Worm (Caenorhabditis elegans) whole organism, L1 larva: ENCODE data around the gene ric-3.

Experiments used
- C04F5.9 ChIP-seq: sonication (generic microtip); optimal IDR thresholded peaks from 2 replicates; lab custom pipeline; 2016; ENCODE audit warnings: missing genetic modification characterization, missing compliant biosample characterization
- aha-1 ChIP-seq: fragments of 150-350 bp; optimal IDR thresholded peaks from 2 replicates; lab custom pipeline; 2014; ENCODE audit warnings: missing biosample characterization, missing genetic modification characterization
- alr-1 ChIP-seq: fragments of 200-800 bp; sonication (Bioruptor generic); optimal IDR thresholded peaks from 2 replicates; lab custom pipeline; 2018; ENCODE audit warnings: borderline replicate concordance, mild to moderate bottlenecking, missing genetic modification characterization, missing compliant biosample characterization
- ceh-63 ChIP-seq: fragments of 200-800 bp; sonication (Bioruptor generic); optimal IDR thresholded peaks from 2 replicates; lab custom pipeline; 2018; ENCODE audit warnings: mild to moderate bottlenecking, missing genetic modification characterization, missing compliant biosample characterization
- ceh-8 ChIP-seq: fragments of 200-800 bp; sonication (Bioruptor generic); optimal IDR thresholded peaks from 2 replicates; lab custom pipeline; 2018; ENCODE audit warnings: mild to moderate bottlenecking, missing genetic modification characterization, moderate library complexity, missing compliant biosample characterization
- ceh-82 ChIP-seq, 3 experiments: fragments of 150-350 bp in 1 of 3; sonication (generic microtip) in 2 of 3; optimal IDR thresholded peaks; 2 replicates each; lab custom pipeline; 2014 to 2017; ENCODE audit warnings: missing biosample characterization in 3 of 3, missing genetic modification characterization in 3 of 3
- ceh-90 ChIP-seq: sonication (generic microtip); optimal IDR thresholded peaks from 2 replicates; lab custom pipeline; 2016; ENCODE audit warnings: missing genetic modification characterization, missing compliant biosample characterization
- dpl-1 ChIP-seq, 3 experiments: fragments of 150-350 bp in 2 of 3; sonication (generic microtip) in 1 of 3; optimal IDR thresholded peaks; 2 replicates each; lab custom pipeline; 2014 to 2017; ENCODE audit warnings: missing biosample characterization in 3 of 3, missing genetic modification characterization in 3 of 3, missing genetic modification reagents in 3 of 3
- efl-1 ChIP-seq, 4 experiments: fragments of 150-350 bp; optimal IDR thresholded peaks in 3 of 4; peaks in 1 of 4; 1 replicate in 1 of 4; 2 replicates in 3 of 4; lab custom pipeline; 2014; ENCODE audit warnings: missing biosample characterization in 2 of 4, missing genetic modification characterization in 2 of 4, missing genetic modification reagents in 2 of 4
- efl-3 ChIP-seq: fragments of 200-800 bp; sonication (Bioruptor generic); optimal IDR thresholded peaks from 2 replicates; lab custom pipeline; 2018; ENCODE audit warnings: mild to moderate bottlenecking, missing genetic modification characterization, missing compliant biosample characterization
- elt-3 ChIP-seq, 6 experiments: fragments of 150-350 bp in 1 of 6; sonication (generic microtip); optimal IDR thresholded peaks; 2 replicates each; lab custom pipeline; 2017 to 2018; ENCODE audit warnings: missing biosample characterization in 6 of 6, missing genetic modification characterization in 6 of 6, inconsistent platforms in 1 of 6
- fkh-10 ChIP-seq: sonication (generic microtip); optimal IDR thresholded peaks from 2 replicates; lab custom pipeline; 2017; ENCODE audit warnings: missing biosample characterization, missing genetic modification reagents, missing genetic modification characterization
- fkh-4 ChIP-seq: sonication (generic microtip); optimal IDR thresholded peaks from 2 replicates; lab custom pipeline; 2016; ENCODE audit warnings: missing compliant biosample characterization, missing genetic modification characterization, borderline replicate concordance
- fos-1 ChIP-seq: fragments of 150-350 bp; optimal IDR thresholded peaks from 2 replicates; lab custom pipeline; 2014; ENCODE audit warnings: missing biosample characterization, missing genetic modification characterization
- grh-1 ChIP-seq: fragments of 200-800 bp; sonication (Bioruptor generic); IDR thresholded peaks from 2 replicates; pipeline ENCODE4 v1.3.6; 2022; ENCODE audit warnings: missing genetic modification reagents, missing genetic modification characterization, missing compliant biosample characterization
- hlh-17 ChIP-seq: fragments of 200-800 bp; sonication (Bioruptor generic); optimal IDR thresholded peaks from 2 replicates; lab custom pipeline; 2018; ENCODE audit warnings: missing genetic modification characterization, mild to moderate bottlenecking, missing compliant biosample characterization, moderate library complexity, borderline replicate concordance
- lin-39 ChIP-seq: fragments of 150-350 bp; optimal IDR thresholded peaks from 2 replicates; lab custom pipeline; 2014; ENCODE audit warnings: missing biosample characterization, missing genetic modification reagents, missing genetic modification characterization
- nhr-11 ChIP-seq: fragments of 150-350 bp; optimal IDR thresholded peaks from 2 replicates; lab custom pipeline; 2014; ENCODE audit warnings: missing biosample characterization, missing genetic modification characterization
- nhr-19 ChIP-seq: fragments of 200-800 bp; sonication (Bioruptor generic); conservative IDR thresholded peaks from 2 replicates; pipeline ENCODE4 v1.3.6; 2022; ENCODE audit warnings: missing genetic modification characterization, missing compliant biosample characterization
- nhr-237 ChIP-seq: fragments of 150-350 bp; optimal IDR thresholded peaks from 2 replicates; lab custom pipeline; 2014; ENCODE audit warnings: missing biosample characterization, missing genetic modification characterization
- nhr-28 ChIP-seq: fragments of 150-350 bp; optimal IDR thresholded peaks from 2 replicates; lab custom pipeline; 2014; ENCODE audit warnings: missing biosample characterization, missing genetic modification characterization
- nhr-71 ChIP-seq: sonication (generic microtip); optimal IDR thresholded peaks from 2 replicates; lab custom pipeline; 2016; ENCODE audit warnings: mild to moderate bottlenecking, missing genetic modification characterization, moderate library complexity, missing compliant biosample characterization
- nhr-76 ChIP-seq: sonication (generic microtip); optimal IDR thresholded peaks from 2 replicates; lab custom pipeline; 2017; ENCODE audit warnings: missing biosample characterization, missing genetic modification characterization
- nhr-77 ChIP-seq: fragments of 150-350 bp; optimal IDR thresholded peaks from 2 replicates; lab custom pipeline; 2014; ENCODE audit warnings: missing biosample characterization, missing genetic modification characterization
- nhr-85 ChIP-seq: sonication (generic microtip); peaks from one replicate; lab custom pipeline; 2016; ENCODE audit warnings: missing genetic modification characterization, inconsistent platforms, missing compliant biosample characterization
- nhr-90 ChIP-seq: sonication (generic microtip); optimal IDR thresholded peaks from 2 replicates; lab custom pipeline; 2016; ENCODE audit warnings: mild to moderate bottlenecking, missing genetic modification characterization, missing compliant biosample characterization; ENCODE audit not compliant: poor library complexity
- pag-3 ChIP-seq: sonication (generic microtip); optimal IDR thresholded peaks from 2 replicates; lab custom pipeline; 2017; ENCODE audit warnings: missing genetic modification characterization, mild to moderate bottlenecking, missing compliant biosample characterization, antibody characterized with exemption, borderline replicate concordance; ENCODE audit not compliant: insufficient read depth
- rnt-1 ChIP-seq: sonication (generic microtip); optimal IDR thresholded peaks from 2 replicates; lab custom pipeline; 2016; ENCODE audit warnings: mild to moderate bottlenecking, missing genetic modification characterization, moderate library complexity, missing compliant biosample characterization
- snpc-4 ChIP-seq: fragments of 150-350 bp; optimal IDR thresholded peaks from 2 replicates; lab custom pipeline; 2014; ENCODE audit warnings: missing biosample characterization, missing genetic modification characterization
- sox-4 ChIP-seq: sonication (generic microtip); optimal IDR thresholded peaks from 2 replicates; lab custom pipeline; 2016; ENCODE audit warnings: missing genetic modification characterization, missing compliant biosample characterization
- sptf-1 ChIP-seq: fragments of 150-350 bp; optimal IDR thresholded peaks from 2 replicates; lab custom pipeline; 2014; ENCODE audit warnings: missing biosample characterization, missing genetic modification characterization
- swsn-7 ChIP-seq: sonication (generic microtip); optimal IDR thresholded peaks from 2 replicates; lab custom pipeline; 2016; ENCODE audit warnings: missing genetic modification characterization, missing compliant biosample characterization
- tbx-2 ChIP-seq: sonication (generic microtip); optimal IDR thresholded peaks from 2 replicates; lab custom pipeline; 2016; ENCODE audit warnings: missing genetic modification characterization, missing compliant biosample characterization
- unc-62 ChIP-seq: fragments of 150-350 bp; optimal IDR thresholded peaks from 2 replicates; lab custom pipeline; 2014; ENCODE audit warnings: missing biosample characterization, missing genetic modification reagents, missing genetic modification characterization
- ztf-4 ChIP-seq: fragments of 150-350 bp; optimal IDR thresholded peaks from 2 replicates; lab custom pipeline; 2014; ENCODE audit warnings: missing biosample characterization, missing genetic modification characterization

The ric-3 gene

ce11 chrIV:7849235-7849634 is 31.2 kb downstream of the ric-3 start:
- TF ChIP-seq aha-1 (tag; lab: Kevin White, UChicago) (no peak), swsn-7 (tag; lab: Kevin White, UChicago) (no peak), nhr-28 (no peak), efl-1 (optimal IDR thresholded peaks at IDR 0.05; lab: Kevin White, UChicago) (no peak), efl-1 (GFP tag; optimal IDR thresholded peaks at IDR 0.05 in 1 of 2; lab: Kevin White, UChicago) (no peak), ceh-8 (no peak), ceh-90 (tag; lab: Kevin White, UChicago) (no peak), nhr-237 (tag; lab: Kevin White, UChicago) (no peak), pag-3 (no peak), nhr-19 (GFP tag; lab: Robert Waterston, UW) (no peak), sptf-1 (tag; lab: Kevin White, UChicago) (no peak)

- no peak for TF ChIP-seq efl-1 (optimal IDR thresholded peaks at IDR 0.05; lab: Kevin White, UChicago)
- TF ChIP-seq efl-1 (GFP tag; optimal IDR thresholded peaks at IDR 0.05 in 1 of 2; lab: Kevin White, UChicago): peak in 1 of 2 experiments; percentile 73
- TF ChIP-seq nhr-77 (tag; lab: Kevin White, UChicago): no peak
These were observed 32.3 kb downstream of the ric-3 start for ce11 chrIV:7850329-7850728.

- TF ChIP-seq dpl-1 (GFP tag; optimal IDR thresholded peaks at IDR 0.05; lab: Kevin White, UChicago) (no peak), nhr-28 (no peak), sptf-1 (tag; lab: Kevin White, UChicago) (no peak), efl-3 (GFP tag; lab: Kevin White, UChicago) (no peak), alr-1 (tag; lab: Kevin White, UChicago) (no peak), fos-1 (tag; lab: Kevin White, UChicago) (no peak), nhr-76 (no peak), swsn-7 (tag; lab: Kevin White, UChicago) (no peak), ztf-4 (tag; lab: Kevin White, UChicago) (no peak), nhr-11 (no peak), fkh-10 (no peak)
- TF ChIP-seq, all 84 proteins: peak for 0
These were observed 33.2 kb downstream of the ric-3 start for ce11 chrIV:7851291-7851690.

ce11 chrIV:7868607-7869006 is 50.6 kb downstream of the ric-3 start, which contains the start of gene flp-10:
flp-10 (plus strand) TSS chrIV:7868907.
- TF ChIP-seq dpl-1 (GFP tag; optimal IDR thresholded peaks at IDR 0.05; lab: Kevin White, UChicago) (no peak), ceh-82 (tag; optimal IDR thresholded peaks at IDR 0.05; lab: Kevin White, UChicago) (no peak), hlh-17 (no peak), tbx-2 (tag; lab: Kevin White, UChicago) (no peak), nhr-71 (tag; lab: Kevin White, UChicago) (no peak), snpc-4 (tag; lab: Kevin White, UChicago) (no peak), ceh-63 (GFP tag; lab: Kevin White, UChicago) (no peak), lin-39 (no peak), efl-3 (GFP tag; lab: Kevin White, UChicago) (no peak), fkh-4 (tag; lab: Kevin White, UChicago) (no peak), grh-1 (GFP tag; lab: Robert Waterston, UW) (no peak), nhr-28 (no peak), rnt-1 (tag; lab: Kevin White, UChicago) (no peak), swsn-7 (tag; lab: Kevin White, UChicago) (no peak), sox-4 (tag; lab: Kevin White, UChicago) (no peak)

- TF ChIP-seq fos-1 (tag; lab: Kevin White, UChicago): no peak
- TF ChIP-seq unc-62: no peak
- TF ChIP-seq C04F5.9 (tag; lab: Kevin White, UChicago): no peak
- no peak for TF ChIP-seq nhr-90
- TF ChIP-seq nhr-85 (tag; lab: Kevin White, UChicago): peak; percentile 42
- no peak for TF ChIP-seq sox-4 (tag; lab: Kevin White, UChicago)
- TF ChIP-seq fkh-10: no peak
- no peak for TF ChIP-seq efl-1 (optimal IDR thresholded peaks at IDR 0.05; lab: Kevin White, UChicago)
- TF ChIP-seq efl-1 (GFP tag; optimal IDR thresholded peaks at IDR 0.05 in 1 of 2; lab: Kevin White, UChicago): peak in 1 of 2 experiments; percentile 71
- TF ChIP-seq elt-3 (tag; optimal IDR thresholded peaks at IDR 0.05; lab: Kevin White, UChicago): no peak
These were observed 52.4 kb downstream of the ric-3 start, which contains the start of gene T06C10.3 for ce11 chrIV:7870451-7870850. T06C10.3 (plus strand) TSS chrIV:7870751.
